Fruit fly (Drosophila melanogaster) whole organism, embryonic: Measurements from ENCODE around the gene CG7432.
A peak's percentile ranks its signal among the peaks of the same experiment; 100 is the strongest.

ENCODE experiments used
- CG10462 ChIP-seq: fragments of 200-800 bp; sonication (Bioruptor generic); optimal IDR thresholded peaks from 2 replicates; lab custom pipeline; 2016; ENCODE audit warnings: missing biosample characterization, missing genetic modification characterization
- CG12942 ChIP-seq: fragments of 200-800 bp; sonication (Bioruptor generic); optimal IDR thresholded peaks from 3 replicates; lab custom pipeline; 2016; ENCODE audit warnings: missing biosample characterization, missing genetic modification characterization
- CG1602 ChIP-seq: fragments of 200-800 bp; sonication (Bioruptor generic); optimal IDR thresholded peaks from 3 replicates; lab custom pipeline; 2016; ENCODE audit warnings: missing biosample characterization, missing genetic modification characterization
- CG16813 ChIP-seq: fragments of 200-800 bp; sonication (Bioruptor generic); IDR thresholded peaks from 3 replicates; pipeline ENCODE4 v1.3.6; 2022; ENCODE audit warnings: missing biosample characterization, missing genetic modification characterization; ENCODE audit not compliant: partially characterized antibody
- CG16863 ChIP-seq: fragments of 200-800 bp; sonication (Bioruptor generic); optimal IDR thresholded peaks from 3 replicates; lab custom pipeline; 2016; ENCODE audit warnings: missing biosample characterization, missing genetic modification characterization
- CG17802 ChIP-seq: fragments of 200-800 bp; sonication (Bioruptor generic); optimal IDR thresholded peaks from 2 replicates; lab custom pipeline; 2018; ENCODE audit warnings: missing biosample characterization, mild to moderate bottlenecking, missing genetic modification characterization, moderate library complexity
- CG18262 ChIP-seq: fragments of 200-800 bp; optimal IDR thresholded peaks from 3 replicates; lab custom pipeline; 2019; ENCODE audit warnings: missing biosample characterization, mild to moderate bottlenecking, missing genetic modification characterization, moderate library complexity
- CG1832 ChIP-seq: fragments of 200-800 bp; sonication (Bioruptor generic); optimal IDR thresholded peaks from 2 replicates; lab custom pipeline; 2017; ENCODE audit warnings: missing biosample characterization, mild to moderate bottlenecking, missing genetic modification characterization, inconsistent platforms
- CG2120 ChIP-seq: fragments of 200-800 bp; sonication (Bioruptor generic); optimal IDR thresholded peaks from 3 replicates; lab custom pipeline; 2016; ENCODE audit warnings: missing biosample characterization, missing genetic modification characterization
- CG2712 ChIP-seq: fragments of 200-800 bp; optimal IDR thresholded peaks from 3 replicates; lab custom pipeline; 2019; ENCODE audit warnings: missing biosample characterization, mild to moderate bottlenecking, missing genetic modification characterization, moderate library complexity
- CG34224 ChIP-seq: fragments of 200-800 bp; sonication (Bioruptor generic); IDR thresholded peaks from 3 replicates; pipeline ENCODE4 v1.3.6; 2022; ENCODE audit warnings: missing biosample characterization, missing genetic modification characterization; ENCODE audit not compliant: partially characterized antibody
- CG34376 ChIP-seq: fragments of 200-800 bp; sonication (Bioruptor generic); optimal IDR thresholded peaks from 2 replicates; lab custom pipeline; 2018; ENCODE audit warnings: missing biosample characterization, mild to moderate bottlenecking, missing genetic modification characterization
- CG42726 ChIP-seq: fragments of 200-800 bp; sonication (Bioruptor generic); IDR thresholded peaks from 2 replicates; pipeline ENCODE4 v1.3.6; 2022; ENCODE audit warnings: missing biosample characterization, missing genetic modification characterization; ENCODE audit not compliant: partially characterized antibody
- CG4282 ChIP-seq: fragments of 200-800 bp; sonication (Bioruptor generic); optimal IDR thresholded peaks from 2 replicates; lab custom pipeline; 2016; ENCODE audit warnings: missing biosample characterization, missing genetic modification characterization
- CG43689 ChIP-seq: fragments of 200-800 bp; sonication (Bioruptor generic); IDR thresholded peaks from 2 replicates; pipeline ENCODE4 v1.3.6; 2022; ENCODE audit warnings: missing biosample characterization, missing genetic modification characterization
- CG4404 ChIP-seq: fragments of 200-800 bp; sonication (Bioruptor generic); IDR thresholded peaks from 2 replicates; pipeline ENCODE4 v1.3.6; 2022; ENCODE audit warnings: missing biosample characterization, missing genetic modification characterization
- CG4730 ChIP-seq: fragments of 200-800 bp; sonication (Bioruptor generic); IDR thresholded peaks from 2 replicates; pipeline ENCODE4 v1.3.6; 2022; ENCODE audit warnings: missing biosample characterization, missing genetic modification characterization
- CG4854 ChIP-seq: fragments of 200-800 bp; sonication (Bioruptor generic); optimal IDR thresholded peaks from 2 replicates; lab custom pipeline; 2016; ENCODE audit warnings: missing biosample characterization, missing genetic modification characterization, inconsistent platforms
- CG7963 ChIP-seq: fragments of 200-800 bp; sonication (Bioruptor generic); IDR thresholded peaks from 3 replicates; pipeline ENCODE4 v1.3.6; 2022; ENCODE audit warnings: missing biosample characterization, missing genetic modification characterization; ENCODE audit not compliant: partially characterized antibody
- CG9876 ChIP-seq: fragments of 200-800 bp; sonication (Bioruptor generic); optimal IDR thresholded peaks from 2 replicates; lab custom pipeline; 2016; ENCODE audit warnings: missing biosample characterization, missing genetic modification characterization
- HLH4C ChIP-seq: fragments of 200-800 bp; sonication (Bioruptor generic); IDR thresholded peaks from 3 replicates; pipeline ENCODE4 v1.3.6; 2022; ENCODE audit warnings: missing biosample characterization, missing genetic modification characterization; ENCODE audit not compliant: partially characterized antibody
- HLHmδ ChIP-seq: fragments of 200-800 bp; sonication (Bioruptor generic); optimal IDR thresholded peaks from 2 replicates; lab custom pipeline; 2018; ENCODE audit warnings: missing biosample characterization, mild to moderate bottlenecking, missing genetic modification characterization, moderate library complexity
- Hand ChIP-seq: fragments of 200-800 bp; sonication (Bioruptor generic); optimal IDR thresholded peaks from 2 replicates; lab custom pipeline; 2017; ENCODE audit warnings: mild to moderate bottlenecking, missing biosample characterization, missing genetic modification reagents, missing genetic modification characterization
- Hey ChIP-seq: fragments of 200-800 bp; sonication (Bioruptor generic); optimal IDR thresholded peaks from 3 replicates; lab custom pipeline; 2018; ENCODE audit warnings: missing biosample characterization, mild to moderate bottlenecking, missing genetic modification characterization
- Hr51 ChIP-seq, 2 experiments: fragments of 200-800 bp; sonication (Bioruptor generic); optimal IDR thresholded peaks; 2 replicates in 1 of 2; 3 replicates in 1 of 2; lab custom pipeline; 2016 to 2018; ENCODE audit warnings: missing biosample characterization in 2 of 2, missing genetic modification characterization in 2 of 2, mild to moderate bottlenecking in 1 of 2, moderate library complexity in 1 of 2
- Lpt ChIP-seq: fragments of >200 bp; optimal IDR thresholded peaks from 2 replicates; lab custom pipeline; 2018; ENCODE audit warnings: missing biosample characterization, missing genetic modification characterization
- ara ChIP-seq: fragments of 200-800 bp; sonication (Bioruptor generic); IDR thresholded peaks from 2 replicates; pipeline ENCODE4 v1.3.6; 2022; ENCODE audit warnings: missing biosample characterization, missing genetic modification characterization
- crc ChIP-seq: fragments of 200-800 bp; sonication (Bioruptor generic); optimal IDR thresholded peaks from 2 replicates; lab custom pipeline; 2016; ENCODE audit warnings: missing biosample characterization, missing genetic modification characterization
- cwo ChIP-seq: fragments of 200-800 bp; sonication (Bioruptor generic); optimal IDR thresholded peaks from 3 replicates; lab custom pipeline; 2017; ENCODE audit warnings: missing biosample characterization, missing genetic modification characterization, mild to moderate bottlenecking, moderate library complexity, missing genetic modification reagents
- dati ChIP-seq: fragments of 200-800 bp; sonication (Bioruptor generic); IDR thresholded peaks from 2 replicates; pipeline ENCODE4 v1.3.6; 2022; ENCODE audit warnings: missing biosample characterization, missing genetic modification characterization
- dimm ChIP-seq: fragments of 200-800 bp; sonication (Bioruptor generic); IDR thresholded peaks from 2 replicates; pipeline ENCODE4 v1.3.6; 2022; ENCODE audit warnings: missing biosample characterization, missing genetic modification characterization
- ewg ChIP-seq: fragments of 200-800 bp; sonication (Bioruptor generic); optimal IDR thresholded peaks from 3 replicates; lab custom pipeline; 2017; ENCODE audit warnings: mild to moderate bottlenecking, missing biosample characterization, missing genetic modification reagents, missing genetic modification characterization
- grau ChIP-seq: fragments of 200-800 bp; optimal IDR thresholded peaks from 3 replicates; lab custom pipeline; 2019; ENCODE audit warnings: missing biosample characterization, mild to moderate bottlenecking, missing genetic modification characterization, moderate library complexity
- kah ChIP-seq: fragments of 200-800 bp; sonication (Bioruptor generic); optimal IDR thresholded peaks from 2 replicates; lab custom pipeline; 2018; ENCODE audit warnings: missing biosample characterization, mild to moderate bottlenecking, missing genetic modification characterization
- lilli ChIP-seq: fragments of 200-800 bp; sonication (Bioruptor generic); optimal IDR thresholded peaks from 3 replicates; lab custom pipeline; 2016; ENCODE audit warnings: missing biosample characterization, missing genetic modification characterization
- lola ChIP-seq, 3 experiments: fragments of >200 bp in 2 of 3; fragments of 200-800 bp in 1 of 3; sonication (Bioruptor generic) in 1 of 3; optimal IDR thresholded peaks; 2 replicates each; lab custom pipeline; 2017 to 2019; ENCODE audit warnings: missing biosample characterization in 3 of 3, missing genetic modification characterization in 3 of 3, mild to moderate bottlenecking in 1 of 3, moderate library complexity in 1 of 3
- luna ChIP-seq: fragments of 200-800 bp; sonication (Bioruptor generic); optimal IDR thresholded peaks from 2 replicates; lab custom pipeline; 2016; ENCODE audit warnings: missing biosample characterization, missing genetic modification characterization
- mirr ChIP-seq: fragments of 200-800 bp; sonication (Bioruptor generic); optimal IDR thresholded peaks from 3 replicates; lab custom pipeline; 2018; ENCODE audit warnings: missing biosample characterization, mild to moderate bottlenecking, missing genetic modification characterization
- nom ChIP-seq: fragments of 200-800 bp; sonication (Bioruptor generic); optimal IDR thresholded peaks from 2 replicates; lab custom pipeline; 2017; ENCODE audit warnings: missing biosample characterization, missing genetic modification characterization, mild to moderate bottlenecking, moderate library complexity, missing genetic modification reagents
- pb ChIP-seq: fragments of 200-800 bp; sonication (Bioruptor generic); optimal IDR thresholded peaks from 3 replicates; lab custom pipeline; 2016; ENCODE audit warnings: missing biosample characterization, missing genetic modification characterization
- pum ChIP-seq: fragments of 200-800 bp; sonication (Bioruptor generic); optimal IDR thresholded peaks from 2 replicates; lab custom pipeline; 2016; ENCODE audit warnings: missing biosample characterization, missing genetic modification characterization
- row ChIP-seq: fragments of 200-800 bp; sonication (Bioruptor generic); IDR thresholded peaks from 3 replicates; pipeline ENCODE4 v1.3.6; 2022; ENCODE audit warnings: missing biosample characterization, missing genetic modification characterization
- slbo ChIP-seq: fragments of 200-800 bp; sonication (Bioruptor generic); IDR thresholded peaks from 2 replicates; pipeline ENCODE4 v1.3.6; 2022; ENCODE audit warnings: missing biosample characterization, missing genetic modification characterization
- toy ChIP-seq: fragments of 200-800 bp; sonication (Bioruptor generic); IDR thresholded peaks from 2 replicates; pipeline ENCODE4 v1.3.6; 2022; ENCODE audit warnings: missing biosample characterization, missing genetic modification characterization
- vnd ChIP-seq: fragments of 200-800 bp; sonication (Bioruptor generic); IDR thresholded peaks from 3 replicates; pipeline ENCODE4 v1.3.6; 2022; ENCODE audit warnings: missing biosample characterization, missing genetic modification characterization; ENCODE audit not compliant: partially characterized antibody
- zen ChIP-seq: fragments of 200-800 bp; sonication (Bioruptor generic); optimal IDR thresholded peaks from 3 replicates; lab custom pipeline; 2018; ENCODE audit warnings: missing biosample characterization, mild to moderate bottlenecking, missing genetic modification characterization, moderate library complexity
- zf30C ChIP-seq: fragments of 200-800 bp; sonication (Bioruptor generic); optimal IDR thresholded peaks from 3 replicates; lab custom pipeline; 2018; ENCODE audit warnings: missing biosample characterization, mild to moderate bottlenecking, missing genetic modification characterization
- zfh2 ChIP-seq: fragments of 200-800 bp; sonication (Bioruptor generic); optimal IDR thresholded peaks from 2 replicates; lab custom pipeline; 2016; ENCODE audit warnings: missing biosample characterization, missing genetic modification characterization

CG7432 gene

dm6 chr3R:19644094-19644900 lies 20.5 kb upstream of the CG7432 start, which contains the start of gene Vha13 (continued):
- TF ChIP-seq luna (no peak), lilli (peak; percentile 56), HLH4C (GFP tag; lab: Robert Waterston, UW) (peak; percentile 7; the same call in 1 of the 3 replicates), lola (GFP tag; optimal IDR thresholded peaks at IDR 0.05; lab: Kevin White, UChicago) (peak in 1 of 3 experiments; percentile 32), crc (GFP tag; lab: Kevin White, UChicago) (no peak), ewg (peak; percentile 98), CG7963 (GFP tag; lab: Robert Waterston, UW) (peak; percentile 56; the same call in 1 of the 3 replicates), CG10462 (GFP tag; lab: Kevin White, UChicago) (no peak), row (peak; percentile 93), CG4282 (no peak), pum (GFP tag; lab: Kevin White, UChicago) (peak; percentile 18), CG16863 (GFP tag; lab: Kevin White, UChicago) (peak; percentile 11), pb (no peak), CG1832 (GFP tag; lab: Kevin White, UChicago) (no peak), dimm (GFP tag; lab: Robert Waterston, UW) (no peak), CG2120 (peak; percentile 58), Hey (tag; lab: Kevin White, UChicago) (no peak), Hr51 (GFP tag; optimal IDR thresholded peaks at IDR 0.05; lab: Kevin White, UChicago) (peak in 1 of 2 experiments; percentile 53), CG16813 (GFP tag; lab: Robert Waterston, UW) (peak; percentile 63), ara (peak; percentile 11; the same call in 1 of the 2 replicates), CG17802 (no peak), zen (tag; lab: Kevin White, UChicago) (no peak), CG1602 (GFP tag; lab: Kevin White, UChicago) (no peak), grau (no peak), CG4404 (GFP tag; lab: Robert Waterston, UW) (0 out of 2 replicates have a peak, but pooled peaks have one; percentile 9), CG2712 (tag; lab: Kevin White, UChicago) (peak; percentile 23), vnd (GFP tag; lab: Robert Waterston, UW) (peak; percentile 27; the same call in 2 of the 3 replicates), CG12942 (GFP tag; lab: Kevin White, UChicago) (no peak), Hand (GFP tag; lab: Kevin White, UChicago) (peak; percentile 50), CG42726 (GFP tag; lab: Robert Waterston, UW) (peak; percentile 87), CG4730 (GFP tag; lab: Robert Waterston, UW) (no peak), CG18262 (tag; lab: Kevin White, UChicago) (peak; percentile 22), zf30C (GFP tag; lab: Kevin White, UChicago) (no peak), toy (GFP tag; lab: Robert Waterston, UW) (no peak), Lpt (GFP tag; lab: Kevin White, UChicago) (no peak), zfh2 (GFP tag; lab: Kevin White, UChicago) (peak; percentile 65), CG34224 (peak; percentile 36; the same call in 1 of the 3 replicates), kah (GFP tag; lab: Kevin White, UChicago) (no peak), slbo (GFP tag; lab: Robert Waterston, UW) (peak; percentile 89), nom (GFP tag; lab: Kevin White, UChicago) (peak; percentile 80), cwo (GFP tag; lab: Kevin White, UChicago) (no peak), CG9876 (GFP tag; lab: Kevin White, UChicago) (peak; percentile 36), CG34376 (GFP tag; lab: Kevin White, UChicago) (peak; percentile 86), CG43689 (GFP tag; lab: Robert Waterston, UW) (no peak), dati (GFP tag; lab: Robert Waterston, UW) (no peak), HLHmδ (peak; percentile 83), CG4854 (GFP tag; lab: Kevin White, UChicago) (no peak), mirr (GFP tag; lab: Kevin White, UChicago) (peak; percentile 60)
